Worm (Caenorhabditis elegans): Measurements from ENCODE around the gene mib-1.

The mib-1 gene

DNA sequence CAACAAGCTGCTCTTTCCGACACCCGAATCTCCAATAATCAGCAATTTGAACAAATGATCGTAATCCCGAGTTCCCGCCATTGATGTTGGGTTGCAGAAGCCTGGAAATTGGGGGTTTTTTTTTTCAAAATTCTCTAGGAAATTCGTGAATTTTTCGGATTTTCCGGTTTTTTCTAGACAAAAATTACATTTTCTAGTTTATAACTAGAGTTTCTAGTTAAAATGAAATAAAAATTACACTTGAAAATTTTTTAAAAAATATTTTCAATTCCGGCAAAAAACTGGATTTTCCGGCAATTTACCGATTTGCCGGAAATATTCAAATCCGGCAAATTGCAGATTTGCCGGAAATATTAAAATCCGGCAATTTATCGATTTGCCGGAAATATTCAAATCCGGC lies 21.0 kb upstream of the mib-1 start, which contains the start of gene rab-35:
rab-35 (minus strand) TSS at position 101 of the 400 bp plus-strand sequence.
- TF ChIP-seq lsy-12 (tag; optimal IDR thresholded peaks at IDR 0.05) (no peak), lin-39 (tag; optimal IDR thresholded peaks at IDR 0.05) (no peak), zag-1 (tag; optimal IDR thresholded peaks at IDR 0.05) (no peak), ztf-4 (tag; optimal IDR thresholded peaks at IDR 0.05) (no peak), snpc-4 (tag; optimal IDR thresholded peaks at IDR 0.05) (no peak), skn-1 (tag; optimal IDR thresholded peaks at IDR 0.05) (no peak), nhr-11 (tag; optimal IDR thresholded peaks at IDR 0.05) (no peak)

DNA sequence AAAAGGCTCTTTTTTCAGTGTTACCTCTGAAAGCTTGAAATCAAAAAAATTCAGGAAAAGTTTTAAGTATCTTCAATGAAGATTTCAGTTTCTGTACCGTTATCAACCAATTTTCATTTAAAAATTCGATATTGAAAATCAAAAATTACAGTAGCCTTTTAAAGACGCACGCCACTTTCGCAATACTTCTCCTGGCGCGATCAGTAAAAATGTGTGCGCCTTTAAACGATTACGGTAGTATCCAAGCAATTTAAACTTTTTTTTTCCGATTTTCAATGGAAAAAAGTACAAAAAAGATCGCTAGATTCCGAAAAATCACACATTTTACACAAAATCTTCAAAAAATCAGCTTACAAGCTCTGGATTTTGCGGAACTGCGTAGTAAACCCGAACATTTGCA lies 600 bp downstream of the mib-1 start:
- TF ChIP-seq nhr-67 (tag; optimal IDR thresholded peaks at IDR 0.05) (no peak), fos-1 (tag; optimal IDR thresholded peaks at IDR 0.05) (no peak), hmg-11 (tag; optimal IDR thresholded peaks at IDR 0.05) (no peak), ZK546.5 (tag; optimal IDR thresholded peaks at IDR 0.05) (no peak), mml-1 (tag; optimal IDR thresholded peaks at IDR 0.05) (no peak), elt-1 (tag; optimal IDR thresholded peaks at IDR 0.05) (no peak), pqm-1 (tag; optimal IDR thresholded peaks at IDR 0.05) (no peak), nhr-28 (tag; optimal IDR thresholded peaks at IDR 0.05) (no peak), tbx-2 (tag; optimal IDR thresholded peaks at IDR 0.05) (no peak), nhr-76 (tag; optimal IDR thresholded peaks at IDR 0.05) (no peak), snpc-4 (tag; optimal IDR thresholded peaks at IDR 0.05) (no peak), mdl-1 (tag; optimal IDR thresholded peaks at IDR 0.05) (no peak), egl-27 (tag; optimal IDR thresholded peaks at IDR 0.05) (no peak), nhr-43 (tag; optimal IDR thresholded peaks at IDR 0.05; ENCODE audit: poor library complexity, severe bottlenecking) (no peak), fkh-2 (tag; optimal IDR thresholded peaks at IDR 0.05) (no peak), unc-62 (GFP tag; optimal IDR thresholded peaks at IDR 0.05) (no peak), zag-1 (tag; optimal IDR thresholded peaks at IDR 0.05) (no peak)

DNA sequence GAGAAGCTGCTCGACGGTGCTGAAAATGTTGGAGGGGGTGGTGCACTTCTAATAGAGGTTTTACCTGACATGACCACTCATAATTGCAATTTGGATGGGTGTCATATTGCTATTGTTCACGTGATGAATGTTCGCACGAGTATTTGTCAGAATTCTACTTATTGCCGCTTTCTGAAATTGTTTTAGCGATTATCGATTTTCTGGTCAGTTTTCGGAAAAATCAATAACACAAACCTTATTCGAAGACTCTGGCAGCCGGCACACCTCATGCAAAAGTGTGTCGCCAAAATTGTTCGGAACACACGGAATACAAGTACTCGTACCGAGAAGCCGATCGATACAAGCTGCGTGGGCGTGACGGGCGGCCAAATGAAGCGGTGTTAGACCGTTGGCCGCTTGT lies 2.2 kb downstream of the mib-1 start:
- no peak for TF ChIP-seq unc-62 (GFP tag; optimal IDR thresholded peaks at IDR 0.05)
- no peak for TF ChIP-seq skn-1 (tag; optimal IDR thresholded peaks at IDR 0.05)
- no peak for TF ChIP-seq daf-12 (tag; optimal IDR thresholded peaks at IDR 0.05)
- TF ChIP-seq fkh-10 (GFP tag; optimal IDR thresholded peaks at IDR 0.05), result no peak
- no peak for TF ChIP-seq tbx-2 (tag; optimal IDR thresholded peaks at IDR 0.05)
- peak; percentile 24 for TF ChIP-seq ceh-28 (tag; optimal IDR thresholded peaks at IDR 0.05)
- TF ChIP-seq jun-1 (tag; optimal IDR thresholded peaks at IDR 0.05), result no peak
- no peak for TF ChIP-seq ztf-11 (tag; optimal IDR thresholded peaks at IDR 0.05)

DNA sequence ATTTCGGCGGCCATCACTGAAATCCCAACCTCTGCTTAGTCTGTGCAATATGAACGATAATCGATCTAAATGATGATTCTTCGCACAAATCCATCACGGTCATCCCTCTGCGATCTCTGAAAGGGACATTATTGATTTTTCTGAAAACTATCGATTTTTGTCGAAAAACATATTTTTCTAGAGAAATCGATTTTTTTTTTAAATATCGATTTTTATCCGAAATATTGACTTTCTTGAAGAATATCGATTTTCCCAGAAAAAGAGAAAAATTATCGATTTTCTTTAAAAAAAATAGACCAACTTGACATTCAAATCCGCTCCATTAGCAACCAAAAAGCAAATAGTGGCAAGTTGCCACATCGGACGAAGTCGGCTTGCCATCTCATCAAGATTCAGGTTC lies 3.1 kb downstream of the mib-1 start:
- TF ChIP-seq nhr-12 (tag; optimal IDR thresholded peaks at IDR 0.05), result no peak
- peak; percentile 94 for TF ChIP-seq ceh-28 (tag; optimal IDR thresholded peaks at IDR 0.05)

DNA sequence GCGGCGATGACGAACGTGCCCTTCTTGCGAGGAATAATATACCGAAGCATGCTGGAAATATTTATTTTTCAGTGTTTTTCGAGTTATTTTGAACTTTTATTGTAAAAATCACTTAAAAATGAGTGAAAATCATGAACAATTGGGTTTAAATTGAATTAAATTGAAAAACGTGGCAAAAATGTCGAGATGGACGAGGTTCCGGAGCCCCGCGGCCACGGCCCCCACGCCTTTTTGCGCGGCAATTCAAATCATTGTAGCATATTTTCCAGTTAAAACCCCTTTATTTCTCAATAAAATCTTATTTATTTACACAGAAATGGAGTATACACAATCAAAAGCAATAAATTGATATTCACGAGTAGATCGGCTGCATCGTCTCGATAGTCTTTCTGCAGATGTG lies 4.4 kb downstream of the mib-1 start:
- peak; percentile 42 for TF ChIP-seq lin-15B (tag; optimal IDR thresholded peaks at IDR 0.05)
- TF ChIP-seq elt-3 (tag; optimal IDR thresholded peaks at IDR 0.05), result no peak
- peak; percentile 60 for TF ChIP-seq nfya-1 (tag; optimal IDR thresholded peaks at IDR 0.05; ENCODE audit: insufficient read depth)

DNA sequence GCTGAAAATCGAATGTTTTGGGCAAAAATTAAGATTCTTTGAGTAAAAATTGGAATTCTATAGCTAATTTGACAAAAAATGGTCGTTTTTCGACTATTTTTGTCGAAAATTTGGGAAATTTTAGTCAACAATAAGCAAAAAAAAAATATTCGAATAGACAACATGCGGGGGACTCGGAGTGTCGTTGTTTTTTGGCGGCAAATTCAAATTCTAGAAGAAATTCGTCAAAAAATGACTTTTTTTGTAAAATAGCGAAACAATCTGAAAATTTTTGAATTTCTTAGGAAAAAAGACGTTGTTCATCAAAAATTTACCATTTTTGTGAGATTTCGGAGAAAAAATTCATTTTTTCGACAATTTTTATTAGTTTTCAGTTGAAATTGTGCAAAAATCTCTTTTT lies 6.8 kb downstream of the mib-1 start:
- TF ChIP-seq skn-1 (tag; optimal IDR thresholded peaks at IDR 0.05), result no peak
- TF ChIP-seq nhr-11 (tag; optimal IDR thresholded peaks at IDR 0.05), result no peak
- TF ChIP-seq nhr-28 (tag; optimal IDR thresholded peaks at IDR 0.05), result no peak
- no peak for TF ChIP-seq unc-39 (tag; optimal IDR thresholded peaks at IDR 0.05)
- no peak for TF ChIP-seq fos-1 (tag; optimal IDR thresholded peaks at IDR 0.05)
- TF ChIP-seq ceh-16 (tag; optimal IDR thresholded peaks at IDR 0.05), result no peak
- TF ChIP-seq lsy-12 (tag; optimal IDR thresholded peaks at IDR 0.05), result no peak
- no peak for TF ChIP-seq pha-4 (tag; optimal IDR thresholded peaks at IDR 0.05)
- TF ChIP-seq nhr-12 (tag; optimal IDR thresholded peaks at IDR 0.05), result no peak
- no peak for TF ChIP-seq elt-3 (tag; optimal IDR thresholded peaks at IDR 0.05)
- TF ChIP-seq sea-2 (GFP tag; optimal IDR thresholded peaks at IDR 0.05), result no peak
- TF ChIP-seq jun-1 (tag; optimal IDR thresholded peaks at IDR 0.05), result no peak
- TF ChIP-seq nhr-77 (tag; optimal IDR thresholded peaks at IDR 0.05), result no peak
